Worm (Caenorhabditis elegans): ENCODE results near the gene ttr-16.

ce11 chrIV:11029412-11029811 is 34.5 kb downstream of the ttr-16 start, which contains the start of gene hrg-5:
- TF ChIP-seq lsy-2 (tag; optimal IDR thresholded peaks at IDR 0.05): no peak
- TF ChIP-seq nhr-237 (tag; optimal IDR thresholded peaks at IDR 0.05): no peak
- TF ChIP-seq unc-62 (GFP tag; optimal IDR thresholded peaks at IDR 0.05): no peak
- no peak for TF ChIP-seq snpc-4 (tag; optimal IDR thresholded peaks at IDR 0.05)
- TF ChIP-seq ceh-39 (tag; optimal IDR thresholded peaks at IDR 0.05): no peak

All from whole organism, mixed stage, embryonic.